Worm (Caenorhabditis elegans): ENCODE data around the gene M88.3.

M88.3 gene

ce11 chrIII:4551963-4552362, 7.1 kb upstream of the M88.3 start (continued):
- no peak for TF ChIP-seq mab-9 (GFP tag; IDR thresholded peaks at IDR 0.05)
- peak; percentile 16 for TF ChIP-seq lin-13 (GFP tag; optimal IDR thresholded peaks at IDR 0.05)
- peak; percentile 69 for TF ChIP-seq fkh-8 (tag; optimal IDR thresholded peaks at IDR 0.05)
- TF ChIP-seq rnt-1 (tag; optimal IDR thresholded peaks at IDR 0.05): peak; percentile 57
- TF ChIP-seq skn-1 (tag; optimal IDR thresholded peaks at IDR 0.05): peak; percentile 67
- TF ChIP-seq jun-1 (tag; optimal IDR thresholded peaks at IDR 0.05): peak; percentile 57
- TF ChIP-seq nhr-85 (tag): peak; percentile 81
- peak; percentile 61 for TF ChIP-seq mep-1 (tag; optimal IDR thresholded peaks at IDR 0.05)
- peak in 1 of 6 experiments; percentile 39 for TF ChIP-seq elt-3 (tag; optimal IDR thresholded peaks at IDR 0.05)

ce11 chrIII:4548739-4549138, 3.9 kb upstream of the M88.3 start, which contains the start of gene M88.4:
Gene M88.4, plus strand, starts transcription at chrIII:4549039.
- TF ChIP-seq unc-130 (tag; optimal IDR thresholded peaks at IDR 0.05) (no peak), fkh-10 (GFP tag; optimal IDR thresholded peaks at IDR 0.05) (no peak), nhr-90 (tag; optimal IDR thresholded peaks at IDR 0.05; ENCODE audit: poor library complexity) (no peak), skn-1 (tag; optimal IDR thresholded peaks at IDR 0.05) (no peak), vab-15 (tag; optimal IDR thresholded peaks at IDR 0.05) (no peak), tlp-1 (tag; optimal IDR thresholded peaks at IDR 0.05) (no peak), sptf-1 (tag; optimal IDR thresholded peaks at IDR 0.05) (no peak), lin-15B (tag; optimal IDR thresholded peaks at IDR 0.05) (no peak), irx-1 (tag; optimal IDR thresholded peaks at IDR 0.05) (no peak), isw-1 (GFP tag; IDR thresholded peaks at IDR 0.05) (no peak), nhr-76 (tag; optimal IDR thresholded peaks at IDR 0.05) (no peak), nhr-77 (tag; optimal IDR thresholded peaks at IDR 0.05) (no peak), snu-23 (GFP tag; optimal IDR thresholded peaks at IDR 0.05) (no peak), zag-1 (tag; optimal IDR thresholded peaks at IDR 0.05) (no peak), lin-35 (GFP tag; optimal IDR thresholded peaks at IDR 0.05) (no peak), nhr-19 (GFP tag; conservative IDR thresholded peaks at IDR 0.05) (no peak), sup-37 (GFP tag; optimal IDR thresholded peaks at IDR 0.05) (no peak), hlh-17 (GFP tag; optimal IDR thresholded peaks at IDR 0.05; ENCODE audit: borderline replicate concordance) (no peak), unc-98 (GFP tag; IDR thresholded peaks at IDR 0.05) (no peak), mef-2 (tag; optimal IDR thresholded peaks at IDR 0.05) (no peak)

ce11 chrIII:4542362-4542931, 2.4 kb downstream of the M88.3 start, which contains the start of the genes mrps-34 and cisd-3.1:
Gene mrps-34, minus strand, starts transcription at chrIII:4542452.
Gene cisd-3.1, plus strand, starts transcription at chrIII:4542881.
- TF ChIP-seq efl-1 (optimal IDR thresholded peaks at IDR 0.05) (peak; percentile 7 to 27), efl-1 (GFP tag; optimal IDR thresholded peaks at IDR 0.05 in 1 of 2) (peak in 1 of 2 experiments; percentile 14), lin-35 (GFP tag; optimal IDR thresholded peaks at IDR 0.05) (peak in 1 of 2 experiments; percentile 9), unc-98 (GFP tag; IDR thresholded peaks at IDR 0.05) (no peak), nhr-47 (tag; optimal IDR thresholded peaks at IDR 0.05) (no peak), snpc-4 (tag; optimal IDR thresholded peaks at IDR 0.05) (no peak), lsy-2 (tag; optimal IDR thresholded peaks at IDR 0.05) (peak in 1 of 2 experiments; percentile 57), snu-23 (GFP tag; optimal IDR thresholded peaks at IDR 0.05) (peak; percentile 19), aha-1 (tag; optimal IDR thresholded peaks at IDR 0.05) (no peak), F16B12.6 (tag; optimal IDR thresholded peaks at IDR 0.05) (peak; percentile 8), C16A3.4 (tag; optimal IDR thresholded peaks at IDR 0.05) (peak; percentile 21), mep-1 (tag; optimal IDR thresholded peaks at IDR 0.05) (no peak), xbp-1 (tag; optimal IDR thresholded peaks at IDR 0.05) (peak; percentile 7), hpl-2 (GFP tag; optimal IDR thresholded peaks at IDR 0.05) (no peak), alr-1 (tag; optimal IDR thresholded peaks at IDR 0.05; ENCODE audit: borderline replicate concordance) (no peak), unc-86 (tag; optimal IDR thresholded peaks at IDR 0.05) (no peak), dpl-1 (GFP tag; optimal IDR thresholded peaks at IDR 0.05) (peak in 2 of 3 experiments; percentile 7 to 31), zag-1 (tag; optimal IDR thresholded peaks at IDR 0.05) (no peak)
